Worm (Caenorhabditis elegans): Measurements from ENCODE around the gene mtss-1.

Gene mtss-1

ce11 chrIII:8734327-8734885 is 33.7 kb upstream of the mtss-1 start (continued):
- TF ChIP-seq aha-1 (tag): peak; percentile 87
- TF ChIP-seq nhr-28 (tag; optimal IDR thresholded peaks at IDR 0.05): peak; percentile 52
- TF ChIP-seq lin-13 (GFP tag; optimal IDR thresholded peaks at IDR 0.05): peak; percentile 7
- no peak for TF ChIP-seq nhr-237 (tag; optimal IDR thresholded peaks at IDR 0.05)
- TF ChIP-seq ceh-20 (GFP tag; IDR thresholded peaks at IDR 0.05): no peak

- TF ChIP-seq fkh-10 (GFP tag; optimal IDR thresholded peaks at IDR 0.05) (peak; percentile 31), ztf-11 (tag; optimal IDR thresholded peaks at IDR 0.05) (no peak)
Observed at ce11 chrIII:8737391-8737790, 30.7 kb upstream of the mtss-1 start.

ce11 chrIII:8738289-8738688 is 29.8 kb upstream of the mtss-1 start:
- TF ChIP-seq daf-19 (GFP tag; conservative IDR thresholded peaks at IDR 0.05) (no peak), lin-15B (tag; optimal IDR thresholded peaks at IDR 0.05) (no peak), mep-1 (tag; optimal IDR thresholded peaks at IDR 0.05) (no peak), nhr-11 (tag; optimal IDR thresholded peaks at IDR 0.05) (no peak), nhr-237 (tag; optimal IDR thresholded peaks at IDR 0.05) (no peak), hmg-1.1 (GFP tag; IDR thresholded peaks at IDR 0.05) (no peak)

- TF ChIP-seq nhr-48 (tag; optimal IDR thresholded peaks at IDR 0.05) (peak; percentile 94), nhr-28 (tag; optimal IDR thresholded peaks at IDR 0.05) (peak; percentile 95), lin-1 (GFP tag; IDR thresholded peaks at IDR 0.05) (peak; percentile 77), pqm-1 (tag; optimal IDR thresholded peaks at IDR 0.05) (peak; percentile 93), mdl-1 (tag; optimal IDR thresholded peaks at IDR 0.05) (peak; percentile 69 to 97), cey-2 (tag; optimal IDR thresholded peaks at IDR 0.05; ENCODE audit: borderline replicate concordance, insufficient read depth) (peak; percentile 90), tra-1 (GFP tag; IDR thresholded peaks at IDR 0.05) (peak; percentile 82), daf-12 (tag; optimal IDR thresholded peaks at IDR 0.05) (no peak), T20F7.1 (GFP tag; optimal IDR thresholded peaks at IDR 0.05) (peak; percentile 62), daf-16 (GFP tag; optimal IDR thresholded peaks at IDR 0.05) (no peak), daf-16 (tag; optimal IDR thresholded peaks at IDR 0.05) (peak; percentile 31), dmd-6 (GFP tag; IDR thresholded peaks at IDR 0.05) (peak; percentile 96), mes-2 (tag; optimal IDR thresholded peaks at IDR 0.05; ENCODE audit: poor library complexity, severe bottlenecking) (peak; percentile 44), aha-1 (tag) (peak; percentile 84), dpl-1 (GFP tag; optimal IDR thresholded peaks at IDR 0.05) (peak; percentile 50), F10B5.3 (tag; optimal IDR thresholded peaks at IDR 0.05) (no peak), Y105C5A.15 (GFP tag; IDR thresholded peaks at IDR 0.05) (no peak), ceh-20 (GFP tag; IDR thresholded peaks at IDR 0.05) (peak; percentile 29; the same call in 1 of the 2 replicates), lsy-2 (tag; optimal IDR thresholded peaks at IDR 0.05) (peak in 1 of 2 experiments; percentile 72), Y48G9A.11 (GFP tag; IDR thresholded peaks at IDR 0.05) (no peak), jun-1 (tag; optimal IDR thresholded peaks at IDR 0.05) (no peak), nhr-77 (tag; optimal IDR thresholded peaks at IDR 0.05) (peak; percentile 93), mep-1 (tag; optimal IDR thresholded peaks at IDR 0.05) (peak; percentile 72), ztf-7 (tag; optimal IDR thresholded peaks at IDR 0.05) (no peak), dve-1 (tag; optimal IDR thresholded peaks at IDR 0.05; ENCODE audit: insufficient read depth) (peak; percentile 95), nhr-102 (tag; optimal IDR thresholded peaks at IDR 0.05) (peak; percentile 35), dmd-9 (GFP tag; IDR thresholded peaks at IDR 0.05) (no peak), hlh-11 (tag; optimal IDR thresholded peaks at IDR 0.05) (peak; percentile 91), ama-1 (optimal IDR thresholded peaks at IDR 0.05) (peak; percentile 32), hlh-30 (tag; optimal IDR thresholded peaks at IDR 0.05; ENCODE audit: insufficient read depth) (peak; percentile 90), nhr-10 (tag; optimal IDR thresholded peaks at IDR 0.05) (peak; percentile 43), lin-13 (GFP tag; optimal IDR thresholded peaks at IDR 0.05) (peak; percentile 20), php-3 (GFP tag; IDR thresholded peaks at IDR 0.05) (peak; percentile 83), ZK337.2 (GFP tag; IDR thresholded peaks at IDR 0.05) (no peak), gei-8 (GFP tag; optimal IDR thresholded peaks at IDR 0.05) (peak; percentile 75), nhr-6 (tag; optimal IDR thresholded peaks at IDR 0.05) (peak; percentile 31), mxl-3 (GFP tag; optimal IDR thresholded peaks at IDR 0.05) (peak; percentile 97)
Observed at ce11 chrIII:8739126-8739525, 29.0 kb upstream of the mtss-1 start.
